Worm (Caenorhabditis elegans): ENCODE measurements around the gene K10D2.8.

Gene K10D2.8

ce11 chrIII:5165745-5166144 is 22.8 kb upstream of the K10D2.8 start:
- TF ChIP-seq ceh-16 (tag; optimal IDR thresholded peaks at IDR 0.05), result no peak
- TF ChIP-seq nhr-12 (tag; optimal IDR thresholded peaks at IDR 0.05), result no peak
- TF ChIP-seq nhr-43 (tag; optimal IDR thresholded peaks at IDR 0.05; ENCODE audit: poor library complexity, severe bottlenecking), result peak; percentile 68
- no peak for TF ChIP-seq nhr-11 (tag; optimal IDR thresholded peaks at IDR 0.05)
- TF ChIP-seq nhr-77 (tag; optimal IDR thresholded peaks at IDR 0.05), result no peak
- peak; percentile 29 for TF ChIP-seq nhr-25 (tag; optimal IDR thresholded peaks at IDR 0.05)
- no peak for TF ChIP-seq ama-1 (optimal IDR thresholded peaks at IDR 0.05)
- TF ChIP-seq elt-1 (tag; optimal IDR thresholded peaks at IDR 0.05), result no peak
- no peak for TF ChIP-seq unc-62 (GFP tag; optimal IDR thresholded peaks at IDR 0.05)
- no peak for TF ChIP-seq tbx-2 (tag; optimal IDR thresholded peaks at IDR 0.05)
- TF ChIP-seq ceh-82 (tag; optimal IDR thresholded peaks at IDR 0.05), result no peak

- TF ChIP-seq ZK546.5 (tag; optimal IDR thresholded peaks at IDR 0.05), result no peak
- TF ChIP-seq nhr-67 (tag; optimal IDR thresholded peaks at IDR 0.05), result no peak
- no peak for TF ChIP-seq egl-27 (tag; optimal IDR thresholded peaks at IDR 0.05)
- TF ChIP-seq lin-39 (tag; optimal IDR thresholded peaks at IDR 0.05), result no peak
- TF ChIP-seq mdl-1 (tag; optimal IDR thresholded peaks at IDR 0.05), result no peak
- TF ChIP-seq egl-5 (tag; optimal IDR thresholded peaks at IDR 0.05), result no peak
Observed at ce11 chrIII:5169699-5170098, 18.8 kb upstream of the K10D2.8 start, which contains the start of gene ulp-1. Gene ulp-1 (minus strand): TSS chrIII:5169799.

DNA sequence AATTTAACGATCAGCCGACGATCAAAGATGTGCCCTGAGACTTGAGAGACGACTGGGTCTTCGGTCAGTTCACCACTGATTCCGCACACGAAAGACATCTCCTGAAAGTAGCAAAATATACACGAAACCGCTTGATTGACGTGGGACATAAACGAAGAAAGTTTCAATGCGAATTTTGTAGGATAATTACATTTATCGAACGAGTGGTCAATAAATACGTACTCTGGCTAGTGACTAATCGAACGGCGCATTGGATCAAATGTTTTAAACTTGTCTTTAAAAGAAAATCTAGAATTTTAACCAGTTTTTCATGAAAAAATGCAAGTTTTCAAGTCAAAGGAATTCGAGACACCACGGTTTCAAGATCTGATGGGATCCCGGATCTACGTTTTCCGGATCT is 16.6 kb upstream of the K10D2.8 start, which contains the start of gene prp-19:
TSS of gene prp-19 (minus strand) at position 101 of the 400 bp plus-strand sequence.
- TF ChIP-seq nhr-77 (tag; optimal IDR thresholded peaks at IDR 0.05), result no peak
- TF ChIP-seq R02D3.7 (tag; optimal IDR thresholded peaks at IDR 0.05), result no peak
- TF ChIP-seq lin-15B (tag; optimal IDR thresholded peaks at IDR 0.05), result no peak
- TF ChIP-seq ztf-11 (tag; optimal IDR thresholded peaks at IDR 0.05), result no peak
- TF ChIP-seq daf-12 (tag; optimal IDR thresholded peaks at IDR 0.05), result no peak
- no peak for TF ChIP-seq skn-1 (tag; optimal IDR thresholded peaks at IDR 0.05)
- no peak for TF ChIP-seq nhr-43 (tag; optimal IDR thresholded peaks at IDR 0.05; ENCODE audit: poor library complexity, severe bottlenecking)
- no peak for TF ChIP-seq fos-1 (tag; optimal IDR thresholded peaks at IDR 0.05)
- no peak for TF ChIP-seq nhr-76 (tag; optimal IDR thresholded peaks at IDR 0.05)
- TF ChIP-seq nhr-67 (tag; optimal IDR thresholded peaks at IDR 0.05), result no peak
- TF ChIP-seq mdl-1 (tag; optimal IDR thresholded peaks at IDR 0.05), result no peak
- no peak for TF ChIP-seq mml-1 (tag; optimal IDR thresholded peaks at IDR 0.05)
- no peak for TF ChIP-seq fkh-2 (tag; optimal IDR thresholded peaks at IDR 0.05)
- no peak for TF ChIP-seq ztf-4 (tag; optimal IDR thresholded peaks at IDR 0.05)
- TF ChIP-seq pha-4 (tag; optimal IDR thresholded peaks at IDR 0.05), result no peak
- no peak for TF ChIP-seq unc-62 (GFP tag; optimal IDR thresholded peaks at IDR 0.05)
- TF ChIP-seq ceh-16 (tag; optimal IDR thresholded peaks at IDR 0.05), result no peak
- no peak for TF ChIP-seq elt-2 (tag; optimal IDR thresholded peaks at IDR 0.05)

ce11 chrIII:5172470-5172869 is 16.1 kb upstream of the K10D2.8 start, which contains the start of gene K10D2.5:
Gene K10D2.5 (plus strand): TSS chrIII:5172720.
- no peak for TF ChIP-seq zag-1 (tag; optimal IDR thresholded peaks at IDR 0.05)
- no peak for TF ChIP-seq ceh-16 (tag; optimal IDR thresholded peaks at IDR 0.05)
- no peak for TF ChIP-seq ztf-11 (tag; optimal IDR thresholded peaks at IDR 0.05)
- no peak for TF ChIP-seq mml-1 (tag; optimal IDR thresholded peaks at IDR 0.05)
- TF ChIP-seq mdl-1 (tag; optimal IDR thresholded peaks at IDR 0.05), result no peak
- TF ChIP-seq aly-2 (tag; optimal IDR thresholded peaks at IDR 0.05), result no peak
- TF ChIP-seq fkh-2 (tag; optimal IDR thresholded peaks at IDR 0.05), result no peak
- TF ChIP-seq ama-1 (optimal IDR thresholded peaks at IDR 0.05), result peak; percentile 46
- TF ChIP-seq nhr-11 (tag; optimal IDR thresholded peaks at IDR 0.05), result peak; percentile 74
- TF ChIP-seq nhr-12 (tag; optimal IDR thresholded peaks at IDR 0.05), result no peak
- no peak for TF ChIP-seq sea-2 (GFP tag; optimal IDR thresholded peaks at IDR 0.05)
- TF ChIP-seq tbx-2 (tag; optimal IDR thresholded peaks at IDR 0.05), result peak; percentile 14
- no peak for TF ChIP-seq ceh-9 (tag; optimal IDR thresholded peaks at IDR 0.05)
- TF ChIP-seq daf-12 (tag; optimal IDR thresholded peaks at IDR 0.05), result no peak
- TF ChIP-seq ztf-4 (tag; optimal IDR thresholded peaks at IDR 0.05), result no peak
- peak; percentile 49 for TF ChIP-seq jun-1 (tag; optimal IDR thresholded peaks at IDR 0.05)
- no peak for TF ChIP-seq unc-39 (tag; optimal IDR thresholded peaks at IDR 0.05)
- TF ChIP-seq pqm-1 (tag; optimal IDR thresholded peaks at IDR 0.05), result peak; percentile 58
- no peak for TF ChIP-seq eor-1 (tag; optimal IDR thresholded peaks at IDR 0.05)
- TF ChIP-seq egl-5 (tag; optimal IDR thresholded peaks at IDR 0.05), result peak; percentile 74
- TF ChIP-seq elt-3 (tag; optimal IDR thresholded peaks at IDR 0.05), result peak in 1 of 3 experiments; percentile 7
- TF ChIP-seq elt-2 (tag; optimal IDR thresholded peaks at IDR 0.05), result peak; percentile 55
- peak; percentile 79 for TF ChIP-seq skn-1 (tag; optimal IDR thresholded peaks at IDR 0.05)
- peak; percentile 85 for TF ChIP-seq lsy-12 (tag; optimal IDR thresholded peaks at IDR 0.05)
- TF ChIP-seq fos-1 (tag; optimal IDR thresholded peaks at IDR 0.05), result no peak
- no peak for TF ChIP-seq unc-62 (GFP tag; optimal IDR thresholded peaks at IDR 0.05)
- TF ChIP-seq lin-39 (tag; optimal IDR thresholded peaks at IDR 0.05), result peak; percentile 95
- peak; percentile 84 for TF ChIP-seq R02D3.7 (tag; optimal IDR thresholded peaks at IDR 0.05)
- peak; percentile 69 for TF ChIP-seq fkh-10 (GFP tag; optimal IDR thresholded peaks at IDR 0.05)
- TF ChIP-seq snpc-4 (tag; optimal IDR thresholded peaks at IDR 0.05), result peak; percentile 89
- TF ChIP-seq lin-15B (tag; optimal IDR thresholded peaks at IDR 0.05), result peak; percentile 99
- TF ChIP-seq egl-27 (tag; optimal IDR thresholded peaks at IDR 0.05), result peak; percentile 0
- TF ChIP-seq pha-4 (tag; optimal IDR thresholded peaks at IDR 0.05), result peak; percentile 91
- TF ChIP-seq nhr-43 (tag; optimal IDR thresholded peaks at IDR 0.05; ENCODE audit: poor library complexity, severe bottlenecking), result peak; percentile 95
- peak; percentile 89 for TF ChIP-seq nhr-25 (tag; optimal IDR thresholded peaks at IDR 0.05)
- peak; percentile 44 for TF ChIP-seq hmg-11 (tag; optimal IDR thresholded peaks at IDR 0.05)
- TF ChIP-seq ZK546.5 (tag; optimal IDR thresholded peaks at IDR 0.05), result no peak
- no peak for TF ChIP-seq elt-1 (tag; optimal IDR thresholded peaks at IDR 0.05)
- peak; percentile 70 for TF ChIP-seq ceh-82 (tag; optimal IDR thresholded peaks at IDR 0.05)
- TF ChIP-seq nhr-28 (tag; optimal IDR thresholded peaks at IDR 0.05), result no peak
